Worm (Caenorhabditis elegans): Measurements from ENCODE around the gene Y53F4B.25.

The Y53F4B.25 gene

DNA sequence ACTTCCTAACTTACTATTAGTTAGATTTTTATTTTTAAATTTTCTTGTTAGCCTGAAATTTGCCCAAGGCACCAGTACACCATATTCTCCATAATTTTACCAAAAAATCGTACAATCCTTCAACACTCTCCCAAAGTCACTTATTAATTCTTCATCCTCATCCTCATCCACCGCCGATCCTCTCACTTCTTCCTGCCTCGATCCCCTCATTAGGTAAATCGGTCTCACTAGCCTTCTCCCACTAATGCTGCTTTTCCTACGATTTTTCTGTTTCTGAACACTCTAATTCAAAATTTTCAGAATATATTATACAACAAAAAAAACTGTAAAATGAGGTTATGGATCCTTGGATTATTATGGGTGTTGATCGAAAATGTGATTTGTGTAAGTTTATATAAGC lies at the start of gene Y53F4B.25:
Y53F4B.25 (plus strand) TSS at position 301 of the 400 bp plus-strand sequence.
- TF ChIP-seq klf-2 (GFP tag; conservative IDR thresholded peaks at IDR 0.05) (no peak), ztf-29 (GFP tag; IDR thresholded peaks at IDR 0.05) (no peak), ztf-23 (GFP tag; IDR thresholded peaks at IDR 0.05) (no peak)

DNA sequence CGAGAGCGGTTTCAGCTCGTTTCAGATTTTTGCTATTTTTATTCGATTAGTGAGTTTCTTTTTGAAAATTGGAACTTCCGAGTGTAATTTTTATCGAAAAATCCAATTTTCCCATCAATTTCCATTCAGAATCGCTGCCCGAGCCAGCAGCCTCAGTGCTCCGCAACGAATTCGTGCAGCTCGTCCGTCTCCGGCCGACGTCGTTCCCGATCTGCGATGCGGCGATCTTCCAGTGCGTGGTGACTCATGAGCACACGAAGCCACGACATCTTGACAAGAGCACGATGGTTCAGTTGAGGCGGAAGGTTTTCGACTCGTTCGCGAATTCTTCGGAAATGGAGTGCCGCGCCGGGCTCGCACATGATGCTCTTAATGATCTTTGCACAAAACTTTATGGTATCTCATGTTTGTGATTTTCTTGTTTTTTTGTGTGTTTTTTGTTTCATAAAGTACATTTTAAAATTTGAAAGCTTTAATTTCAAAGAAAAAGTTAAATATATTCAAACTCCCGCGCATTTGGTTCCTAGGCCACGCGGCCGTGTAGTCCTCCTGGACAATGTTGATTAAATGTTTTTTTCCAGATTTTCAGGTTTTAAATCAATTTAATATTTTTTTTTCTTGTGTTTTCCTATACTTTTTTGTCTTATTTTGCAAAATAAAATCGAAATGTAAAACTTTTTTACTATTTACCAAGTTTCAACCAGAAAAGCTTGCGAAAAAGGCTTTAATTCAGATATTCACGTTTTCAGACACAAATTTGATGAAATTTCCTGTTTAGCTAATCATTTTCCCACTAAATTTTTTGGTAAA lies 46.7 kb upstream of the Y53F4B.25 start:
- TF ChIP-seq flt-1 (GFP tag; IDR thresholded peaks at IDR 0.05) (0 out of 2 replicates have a peak, but pooled peaks have one; percentile 48), ztf-29 (GFP tag; IDR thresholded peaks at IDR 0.05) (no peak), T22C8.4 (GFP tag; IDR thresholded peaks at IDR 0.05) (no peak), tab-1 (GFP tag; IDR thresholded peaks at IDR 0.05) (no peak), ref-1 (GFP tag; conservative IDR thresholded peaks at IDR 0.05) (no peak), med-1 (GFP tag; optimal IDR thresholded peaks at IDR 0.05; ENCODE audit: insufficient read depth) (no peak), ztf-23 (GFP tag; IDR thresholded peaks at IDR 0.05) (peak; percentile 66; the same call in 1 of the 2 replicates), klf-2 (GFP tag; conservative IDR thresholded peaks at IDR 0.05) (no peak), cog-1 (tag; optimal IDR thresholded peaks at IDR 0.05) (no peak)

ce11 chrII:15089896-15090230 lies 46.1 kb upstream of the Y53F4B.25 start, which contains the start of gene Y53F4B.21:
Gene Y53F4B.21 (plus strand): TSS chrII:15090180.
- TF ChIP-seq ztf-23 (GFP tag; IDR thresholded peaks at IDR 0.05): no peak
- no peak for TF ChIP-seq klf-2 (GFP tag; conservative IDR thresholded peaks at IDR 0.05)
- no peak for TF ChIP-seq flt-1 (GFP tag; IDR thresholded peaks at IDR 0.05)
- TF ChIP-seq cog-1 (tag; optimal IDR thresholded peaks at IDR 0.05): no peak
- no peak for TF ChIP-seq T22C8.4 (GFP tag; IDR thresholded peaks at IDR 0.05)
- no peak for TF ChIP-seq ref-1 (GFP tag; conservative IDR thresholded peaks at IDR 0.05)
- no peak for TF ChIP-seq med-1 (GFP tag; optimal IDR thresholded peaks at IDR 0.05; ENCODE audit: insufficient read depth)
- no peak for TF ChIP-seq tab-1 (GFP tag; IDR thresholded peaks at IDR 0.05)
- TF ChIP-seq ztf-29 (GFP tag; IDR thresholded peaks at IDR 0.05): no peak

- 0 out of 2 replicates have a peak, but pooled peaks have one; percentile 38 for TF ChIP-seq klf-2 (GFP tag; conservative IDR thresholded peaks at IDR 0.05)
Observed at ce11 chrII:15096328-15096727, 39.7 kb upstream of the Y53F4B.25 start.

ce11 chrII:15107184-15107583 lies 28.8 kb upstream of the Y53F4B.25 start:
- TF ChIP-seq T22C8.4 (GFP tag; IDR thresholded peaks at IDR 0.05): no peak
- TF ChIP-seq flt-1 (GFP tag; IDR thresholded peaks at IDR 0.05): no peak
- no peak for TF ChIP-seq cog-1 (tag; optimal IDR thresholded peaks at IDR 0.05)
- TF ChIP-seq ref-1 (GFP tag; conservative IDR thresholded peaks at IDR 0.05): no peak
- TF ChIP-seq med-1 (GFP tag; optimal IDR thresholded peaks at IDR 0.05; ENCODE audit: insufficient read depth): no peak
- TF ChIP-seq tab-1 (GFP tag; IDR thresholded peaks at IDR 0.05): no peak
- no peak for TF ChIP-seq ztf-29 (GFP tag; IDR thresholded peaks at IDR 0.05)
- TF ChIP-seq ztf-23 (GFP tag; IDR thresholded peaks at IDR 0.05): no peak
- no peak for TF ChIP-seq klf-2 (GFP tag; conservative IDR thresholded peaks at IDR 0.05)

DNA sequence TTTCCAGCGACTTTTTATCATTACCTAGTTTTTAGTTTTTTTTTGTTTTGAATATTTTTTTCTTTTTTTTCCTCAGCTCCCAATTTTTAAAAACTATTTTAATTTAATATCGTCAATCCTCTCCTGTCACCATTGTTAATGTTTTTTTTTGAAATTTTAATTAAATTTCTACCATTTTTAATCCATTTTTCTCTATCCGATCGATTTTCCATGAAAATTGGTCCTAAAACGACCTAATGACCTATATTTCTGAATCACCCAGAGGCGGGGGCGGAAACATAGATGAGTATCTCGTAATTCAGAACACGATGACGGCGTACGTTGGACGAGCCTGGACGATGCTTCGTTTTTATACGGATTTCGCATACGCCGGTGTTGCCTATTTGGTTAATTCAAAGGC lies 26.1 kb upstream of the Y53F4B.25 start, which contains the start of gene Y53F4B.39:
Y53F4B.39 (plus strand) TSS at position 301 of the 400 bp plus-strand sequence.
- TF ChIP-seq med-1 (GFP tag; optimal IDR thresholded peaks at IDR 0.05; ENCODE audit: insufficient read depth) (no peak), flt-1 (GFP tag; IDR thresholded peaks at IDR 0.05) (no peak), klf-2 (GFP tag; conservative IDR thresholded peaks at IDR 0.05) (no peak), T22C8.4 (GFP tag; IDR thresholded peaks at IDR 0.05) (no peak), tab-1 (GFP tag; IDR thresholded peaks at IDR 0.05) (no peak), cog-1 (tag; optimal IDR thresholded peaks at IDR 0.05) (no peak), ztf-23 (GFP tag; IDR thresholded peaks at IDR 0.05) (no peak), ztf-29 (GFP tag; IDR thresholded peaks at IDR 0.05) (no peak), ref-1 (GFP tag; conservative IDR thresholded peaks at IDR 0.05) (no peak)

DNA sequence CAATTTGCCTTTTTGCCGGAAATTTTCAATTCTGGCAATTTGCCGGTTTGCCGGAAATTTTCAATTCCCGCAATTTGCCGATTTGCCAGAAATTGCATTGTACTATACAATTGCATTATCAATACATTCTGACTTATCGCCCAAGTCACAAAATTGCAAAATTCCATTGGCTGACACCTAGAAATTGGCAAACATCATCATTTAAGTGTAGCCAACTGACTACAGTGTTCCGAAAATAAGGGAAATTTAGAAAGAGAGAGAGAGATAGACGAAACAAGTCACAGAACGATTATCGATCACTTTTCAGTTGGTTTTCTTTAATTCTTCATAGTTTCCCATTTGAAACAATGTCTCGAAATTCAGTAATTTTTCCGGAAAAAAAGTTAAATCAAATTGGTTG lies 24.6 kb upstream of the Y53F4B.25 start:
- TF ChIP-seq ztf-23 (GFP tag; IDR thresholded peaks at IDR 0.05): no peak
- no peak for TF ChIP-seq ztf-29 (GFP tag; IDR thresholded peaks at IDR 0.05)
- no peak for TF ChIP-seq T22C8.4 (GFP tag; IDR thresholded peaks at IDR 0.05)
- no peak for TF ChIP-seq klf-2 (GFP tag; conservative IDR thresholded peaks at IDR 0.05)
- TF ChIP-seq flt-1 (GFP tag; IDR thresholded peaks at IDR 0.05): no peak

- TF ChIP-seq ref-1 (GFP tag; conservative IDR thresholded peaks at IDR 0.05) (no peak), ztf-29 (GFP tag; IDR thresholded peaks at IDR 0.05) (no peak), klf-2 (GFP tag; conservative IDR thresholded peaks at IDR 0.05) (no peak), flt-1 (GFP tag; IDR thresholded peaks at IDR 0.05) (no peak), T22C8.4 (GFP tag; IDR thresholded peaks at IDR 0.05) (peak; percentile 33; the same call in 1 of the 2 replicates), cog-1 (tag; optimal IDR thresholded peaks at IDR 0.05) (peak; percentile 1)
Observed at ce11 chrII:15119537-15120360, 16.2 kb upstream of the Y53F4B.25 start, which contains the start of gene arp-1. Gene arp-1 (plus strand): TSS chrII:15120301.

DNA sequence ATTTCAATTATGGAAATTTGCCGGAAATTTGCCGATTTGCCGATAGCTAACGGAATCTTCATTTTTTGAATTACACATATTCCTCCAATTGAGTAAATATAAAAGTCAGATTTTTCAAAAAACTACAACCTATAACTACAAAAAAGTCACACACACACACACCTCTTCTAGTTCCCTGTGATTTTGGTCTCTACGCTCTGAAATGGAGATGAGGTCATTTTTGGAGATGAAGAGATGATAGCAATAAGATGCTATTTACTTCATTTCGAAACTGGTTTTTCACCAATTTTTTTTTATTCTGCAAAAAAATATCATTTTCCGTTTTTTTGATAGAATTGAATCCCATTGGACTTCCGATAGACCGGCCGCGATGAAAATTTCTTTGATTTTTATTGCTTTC lies 11.8 kb upstream of the Y53F4B.25 start, which contains the start of gene Y53F4B.23:
Y53F4B.23 (plus strand) TSS at position 312 of the 400 bp plus-strand sequence.
- TF ChIP-seq flt-1 (GFP tag; IDR thresholded peaks at IDR 0.05) (no peak), med-1 (GFP tag; optimal IDR thresholded peaks at IDR 0.05; ENCODE audit: insufficient read depth) (no peak), ref-1 (GFP tag; conservative IDR thresholded peaks at IDR 0.05) (no peak), ztf-29 (GFP tag; IDR thresholded peaks at IDR 0.05) (no peak), cog-1 (tag; optimal IDR thresholded peaks at IDR 0.05) (no peak), tab-1 (GFP tag; IDR thresholded peaks at IDR 0.05) (no peak), klf-2 (GFP tag; conservative IDR thresholded peaks at IDR 0.05) (no peak), T22C8.4 (GFP tag; IDR thresholded peaks at IDR 0.05) (no peak), ztf-23 (GFP tag; IDR thresholded peaks at IDR 0.05) (no peak)
